Worm (Caenorhabditis elegans) whole organism, L2 larva: ENCODE results near the gene mbk-2.

Experiments
- elt-3 ChIP-seq: sonication (generic microtip); optimal IDR thresholded peaks from 2 replicates; lab custom pipeline; 2017; ENCODE audit warnings: missing biosample characterization, missing genetic modification characterization
- snpc-4 ChIP-seq: fragments of 150-350 bp; optimal IDR thresholded peaks from 2 replicates; lab custom pipeline; 2014; ENCODE audit warnings: missing biosample characterization, missing genetic modification characterization
- unc-62 ChIP-seq: fragments of 150-350 bp; optimal IDR thresholded peaks from 2 replicates; lab custom pipeline; 2014; ENCODE audit warnings: missing biosample characterization, missing genetic modification reagents, missing genetic modification characterization
- ztf-11 ChIP-seq: sonication (generic microtip); optimal IDR thresholded peaks from 2 replicates; lab custom pipeline; 2017; ENCODE audit warnings: missing biosample characterization, missing genetic modification characterization

DNA sequence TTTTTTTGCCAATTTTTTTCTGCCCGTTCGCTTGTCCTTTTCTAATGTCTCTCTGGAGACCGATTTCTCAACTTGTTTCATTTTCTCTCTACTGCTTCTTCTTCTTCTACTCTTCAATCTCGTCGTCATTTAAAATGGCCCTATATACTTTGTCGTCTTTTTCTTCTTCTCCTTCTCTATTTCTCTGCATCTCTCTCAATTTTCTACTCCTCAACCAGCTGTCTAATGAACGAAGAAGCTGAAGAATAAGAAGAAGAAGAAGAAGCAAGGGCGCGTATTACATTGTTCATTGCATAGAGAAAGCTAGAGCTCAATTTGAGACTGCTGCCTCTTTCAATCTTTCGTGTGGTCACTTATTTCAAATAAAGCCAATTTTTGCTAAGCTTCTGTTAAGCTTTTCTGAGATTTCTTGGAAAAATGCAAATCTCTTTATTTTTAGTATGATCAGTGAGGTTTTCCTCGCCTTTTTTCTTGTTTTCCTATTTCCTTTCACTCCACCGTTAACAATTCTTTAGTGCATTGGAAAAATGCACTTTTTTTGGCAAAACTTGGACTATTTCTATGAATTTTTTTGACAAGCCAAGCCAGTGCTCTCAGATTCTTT is 6.9 kb downstream of the mbk-2 start:
- TF ChIP-seq elt-3 (tag; lab: Kevin White, UChicago), result no peak
- TF ChIP-seq snpc-4 (tag; lab: Kevin White, UChicago), result no peak
- TF ChIP-seq ztf-11 (tag; lab: Kevin White, UChicago), result no peak
- no peak for TF ChIP-seq unc-62 (GFP tag; lab: Kevin White, UChicago)
